Worm (Caenorhabditis elegans) whole organism, young adult: ENCODE results near the gene C40H5.2.
A peak's percentile ranks its signal among the peaks of the same experiment; 100 is the strongest.

Source experiments
- F37B4.10 ChIP-seq: fragments of 200-800 bp; sonication (Bioruptor generic); IDR thresholded peaks from 2 replicates; pipeline ENCODE4 v1.3.6; 2022; ENCODE audit warnings: missing genetic modification characterization, missing compliant biosample characterization
- T07F8.4 ChIP-seq: sonication (generic microtip); optimal IDR thresholded peaks from 2 replicates; lab custom pipeline; 2016; ENCODE audit warnings: mild to moderate bottlenecking, missing genetic modification characterization, moderate library complexity, missing compliant biosample characterization
- Y53F4B.3 ChIP-seq: fragments of 200-800 bp; sonication (Bioruptor generic); IDR thresholded peaks from 2 replicates; pipeline ENCODE4 v1.3.6; 2022; ENCODE audit warnings: missing genetic modification reagents, missing genetic modification characterization, missing compliant biosample characterization
- attf-3 ChIP-seq: fragments of 200-800 bp; sonication (Bioruptor generic); conservative IDR thresholded peaks from 2 replicates; pipeline ENCODE4 v1.3.6; 2022; ENCODE audit warnings: missing genetic modification reagents, missing genetic modification characterization, missing compliant biosample characterization
- bed-2 ChIP-seq: fragments of 200-800 bp; sonication (Bioruptor generic); IDR thresholded peaks from 2 replicates; pipeline ENCODE4 v1.3.6; 2022; ENCODE audit warnings: missing genetic modification reagents, missing genetic modification characterization, missing compliant biosample characterization
- ceh-40 ChIP-seq: fragments of 200-800 bp; sonication (Bioruptor generic); IDR thresholded peaks from 2 replicates; pipeline ENCODE4 v1.3.6; 2022; ENCODE audit warnings: missing genetic modification characterization, missing compliant biosample characterization
- ceh-79 ChIP-seq: sonication (generic microtip); optimal IDR thresholded peaks from 2 replicates; lab custom pipeline; 2017; ENCODE audit warnings: mild to moderate bottlenecking, missing genetic modification characterization, missing compliant biosample characterization
- hsf-1 ChIP-seq: fragments of 200-800 bp; sonication (Bioruptor generic); IDR thresholded peaks from 2 replicates; pipeline ENCODE4 v1.3.6; 2022; ENCODE audit warnings: missing genetic modification reagents, missing genetic modification characterization, missing compliant biosample characterization
- lin-26 ChIP-seq: fragments of 200-800 bp; sonication (Bioruptor generic); IDR thresholded peaks from 2 replicates; pipeline ENCODE4 v1.3.6; 2022; ENCODE audit warnings: missing genetic modification reagents, missing genetic modification characterization, missing compliant biosample characterization
- nfya-1 ChIP-seq: sonication (generic microtip); optimal IDR thresholded peaks from 2 replicates; lab custom pipeline; 2017; ENCODE audit warnings: antibody characterized with exemption, missing compliant biosample characterization, missing genetic modification characterization, borderline replicate concordance; ENCODE audit not compliant: insufficient read depth

DNA sequence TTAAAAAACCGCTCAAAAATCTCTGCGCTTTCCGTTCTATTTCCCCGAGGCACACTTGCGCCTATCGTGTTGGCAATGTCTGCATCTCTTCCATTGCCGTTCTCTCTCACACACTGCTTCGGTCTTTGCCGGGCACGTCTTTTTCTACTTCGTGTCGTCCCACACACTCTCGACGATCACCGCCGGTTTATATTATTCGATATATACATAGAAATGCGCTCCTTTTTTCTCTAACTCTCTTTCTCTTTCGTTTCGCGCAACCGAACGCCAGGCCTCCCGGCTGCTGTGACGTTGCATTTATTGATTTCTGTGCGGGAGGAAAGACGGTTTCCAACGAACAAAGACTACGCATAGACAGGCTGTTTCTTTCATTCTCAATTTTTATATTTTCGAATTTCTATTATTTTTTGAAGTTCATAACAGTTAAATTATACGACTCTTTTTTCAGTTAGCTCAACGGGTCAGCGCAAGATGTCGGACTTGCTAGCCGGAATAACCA is 52.2 kb downstream of the C40H5.2 start, which contains the start of gene rsd-3:
- no peak for TF ChIP-seq T07F8.4
- TF ChIP-seq lin-26 (GFP tag; lab: Robert Waterston, UW): 0 out of 2 replicates have a peak, but pooled peaks have one; percentile 46
- no peak for TF ChIP-seq ceh-79
- TF ChIP-seq Y53F4B.3 (GFP tag; lab: Robert Waterston, UW): no peak
- TF ChIP-seq ceh-40 (GFP tag; lab: Robert Waterston, UW): no peak
- TF ChIP-seq bed-2 (GFP tag; lab: Robert Waterston, UW): no peak
- TF ChIP-seq hsf-1 (GFP tag; lab: Robert Waterston, UW): no peak
- no peak for TF ChIP-seq nfya-1 (tag; lab: Kevin White, UChicago)
- TF ChIP-seq attf-3 (GFP tag; lab: Robert Waterston, UW): no peak
- no peak for TF ChIP-seq F37B4.10
